Worm (Caenorhabditis elegans): ENCODE results near the gene F11A5.15.

DNA sequence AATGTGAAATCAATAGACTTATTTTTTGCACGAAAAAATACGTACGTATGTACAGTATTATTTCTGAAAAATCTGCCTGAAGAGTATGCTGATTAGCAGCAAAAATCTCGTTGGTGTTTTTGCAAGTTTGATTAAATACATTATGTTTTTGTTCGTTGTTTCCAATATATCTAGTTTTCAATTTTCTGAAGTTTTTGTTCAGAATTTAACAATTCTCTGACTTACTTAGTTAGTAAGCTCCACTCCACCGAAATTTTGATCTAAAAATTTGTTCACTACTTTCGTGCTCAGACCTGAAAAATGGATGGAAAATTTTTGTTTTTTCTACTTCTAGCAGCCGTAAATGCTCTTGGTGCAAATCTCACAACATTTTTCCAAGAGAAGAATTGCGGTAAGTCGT, 13.5 kb downstream of the F11A5.15 start, which contains the start of gene irld-26:
- TF ChIP-seq unc-55 (GFP tag; optimal IDR thresholded peaks at IDR 0.05): no peak
- no peak for TF ChIP-seq lin-39 (tag; optimal IDR thresholded peaks at IDR 0.05)
- TF ChIP-seq unc-62 (GFP tag; optimal IDR thresholded peaks at IDR 0.05): no peak
- no peak for TF ChIP-seq F13H6.1 (tag; optimal IDR thresholded peaks at IDR 0.05)
- no peak for TF ChIP-seq ama-1 (optimal IDR thresholded peaks at IDR 0.05)
- TF ChIP-seq nhr-237 (tag; optimal IDR thresholded peaks at IDR 0.05): no peak
- no peak for TF ChIP-seq zag-1 (tag; optimal IDR thresholded peaks at IDR 0.05)
- TF ChIP-seq nhr-11 (tag; optimal IDR thresholded peaks at IDR 0.05): no peak
- TF ChIP-seq ztf-4 (tag; optimal IDR thresholded peaks at IDR 0.05): no peak
- no peak for TF ChIP-seq unc-39 (tag; optimal IDR thresholded peaks at IDR 0.05)
- TF ChIP-seq ceh-82 (tag; optimal IDR thresholded peaks at IDR 0.05): no peak
- no peak for TF ChIP-seq nhr-23 (tag; optimal IDR thresholded peaks at IDR 0.05)

All from whole organism, L2 larva.